Fruit fly (Drosophila melanogaster) whole organism: ENCODE results near the gene CG32119.

Source experiments
- CG8478 ChIP-seq: fragments of >200 bp; optimal IDR thresholded peaks from 2 replicates; lab custom pipeline; 2018; ENCODE audit warnings: inconsistent platforms
- Dll ChIP-seq: fragments of >200 bp; optimal IDR thresholded peaks from 2 replicates; lab custom pipeline; 2017
- EcR ChIP-seq, 2 experiments: fragments of >200 bp; optimal IDR thresholded peaks; 2 replicates each; lab custom pipeline; 2017; ENCODE audit warnings: missing biosample characterization in 2 of 2, missing genetic modification characterization in 2 of 2, missing genetic modification reagents in 2 of 2
- psq ChIP-seq: fragments of >200 bp; optimal IDR thresholded peaks from 2 replicates; lab custom pipeline; 2017
- usp ChIP-seq: fragments of >200 bp; optimal IDR thresholded peaks from 2 replicates; lab custom pipeline; 2017; ENCODE audit warnings: missing biosample characterization, missing genetic modification characterization, mixed read lengths

DNA sequence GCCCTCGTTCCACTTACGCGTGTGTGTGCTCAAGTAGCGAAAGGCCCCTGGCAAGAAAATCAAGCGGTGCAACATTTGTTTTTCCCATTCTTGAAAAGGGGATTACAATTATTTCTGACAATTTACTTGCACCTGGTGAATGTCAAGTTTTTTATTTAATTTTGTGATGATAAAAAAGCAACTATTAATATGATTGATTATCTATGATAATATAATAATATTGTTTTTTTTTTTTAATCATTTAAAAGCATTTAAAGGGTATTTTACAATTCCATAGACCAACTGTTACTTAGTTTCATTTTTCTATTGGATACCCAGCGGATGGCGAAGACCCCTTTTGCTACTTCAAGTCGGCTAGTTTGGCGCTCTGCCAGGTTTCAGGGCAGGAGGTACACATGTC is 30.5 kb downstream of the CG32119 start:
- TF ChIP-seq psq (lab: Kevin White, UChicago) (no peak), CG8478 (lab: Kevin White, UChicago) (no peak), Dll (lab: Kevin White, UChicago) (no peak), usp (no peak), EcR (GFP tag; optimal IDR thresholded peaks at IDR 0.05; lab: Kevin White, UChicago) (no peak)
